Worm (Caenorhabditis elegans): ENCODE data around the gene K10H10.4.

DNA sequence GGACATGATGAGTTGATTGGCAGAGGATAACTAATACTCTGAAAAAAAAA lies 6.0 kb upstream of the K10H10.4 start, which contains the start of gene cysl-2:
- TF ChIP-seq ztf-4 (tag; optimal IDR thresholded peaks at IDR 0.05) = no peak
- TF ChIP-seq C34F6.9 (tag; optimal IDR thresholded peaks at IDR 0.05) = no peak
- no peak for TF ChIP-seq nhr-11 (tag; optimal IDR thresholded peaks at IDR 0.05)
- TF ChIP-seq blmp-1 (tag; optimal IDR thresholded peaks at IDR 0.05; ENCODE audit: insufficient read depth) = no peak
- TF ChIP-seq ceh-82 (tag; optimal IDR thresholded peaks at IDR 0.05) = no peak
- no peak for TF ChIP-seq ztf-11 (tag; optimal IDR thresholded peaks at IDR 0.05)
- no peak for TF ChIP-seq F13H6.1 (tag; optimal IDR thresholded peaks at IDR 0.05)
- TF ChIP-seq alr-1 (tag; optimal IDR thresholded peaks at IDR 0.05) = no peak
- no peak for TF ChIP-seq snpc-4 (tag; optimal IDR thresholded peaks at IDR 0.05)
- no peak for TF ChIP-seq zag-1 (tag; optimal IDR thresholded peaks at IDR 0.05)
- TF ChIP-seq nhr-12 (tag; optimal IDR thresholded peaks at IDR 0.05) = no peak
- TF ChIP-seq nhr-237 (tag; optimal IDR thresholded peaks at IDR 0.05) = no peak
- no peak for TF ChIP-seq nhr-25 (tag; optimal IDR thresholded peaks at IDR 0.05)

Data from whole organism, L2 larva.